Worm (Caenorhabditis elegans) whole organism, early embryonic: ENCODE results near the gene srh-264.

Experiments
- B0310.2 ChIP-seq: sonication (generic microtip); optimal IDR thresholded peaks from 2 replicates; lab custom pipeline; 2016; ENCODE audit warnings: mild to moderate bottlenecking, missing genetic modification characterization, missing compliant biosample characterization
- F13C5.2 ChIP-seq: sonication (generic microtip); optimal IDR thresholded peaks from 2 replicates; lab custom pipeline; 2017; ENCODE audit warnings: mild to moderate bottlenecking, missing genetic modification characterization, inconsistent platforms, missing compliant biosample characterization
- aly-1 ChIP-seq: sonication (generic microtip); optimal IDR thresholded peaks from 2 replicates; lab custom pipeline; 2016; ENCODE audit warnings: missing genetic modification characterization, missing compliant biosample characterization
- ama-1 ChIP-seq: fragments of 150-350 bp; optimal IDR thresholded peaks from 2 replicates; lab custom pipeline; 2014
- ceh-13 ChIP-seq: fragments of 200-800 bp; sonication (Bioruptor generic); optimal IDR thresholded peaks from 2 replicates; lab custom pipeline; 2018; ENCODE audit warnings: mild to moderate bottlenecking, missing genetic modification characterization, missing compliant biosample characterization
- ceh-36 ChIP-seq: sonication (generic microtip); optimal IDR thresholded peaks from 2 replicates; lab custom pipeline; 2016; ENCODE audit warnings: missing genetic modification characterization, inconsistent platforms, missing compliant biosample characterization
- ets-7 ChIP-seq: sonication (generic microtip); optimal IDR thresholded peaks from 2 replicates; lab custom pipeline; 2016; ENCODE audit warnings: missing genotype, missing genetic modification characterization, missing compliant biosample characterization
- flt-1 ChIP-seq: fragments of 200-800 bp; sonication (Bioruptor generic); IDR thresholded peaks from 2 replicates; pipeline ENCODE4 v1.3.6; 2022; ENCODE audit warnings: missing genetic modification characterization, missing compliant biosample characterization
- hmbx-1 ChIP-seq: sonication (generic microtip); optimal IDR thresholded peaks from 2 replicates; lab custom pipeline; 2016; ENCODE audit warnings: mild to moderate bottlenecking, missing genetic modification characterization, missing compliant biosample characterization
- hmg-4 ChIP-seq: fragments of 200-800 bp; sonication (Bioruptor generic); optimal IDR thresholded peaks from 2 replicates; lab custom pipeline; 2018; ENCODE audit warnings: mild to moderate bottlenecking, missing genetic modification characterization, missing compliant biosample characterization
- hnd-1 ChIP-seq: sonication (generic microtip); optimal IDR thresholded peaks from 2 replicates; lab custom pipeline; 2016; ENCODE audit warnings: missing genetic modification characterization, missing compliant biosample characterization
- pes-1 ChIP-seq: fragments of 200-800 bp; sonication (Bioruptor generic); IDR thresholded peaks from 2 replicates; pipeline ENCODE4 v1.3.6; 2022; ENCODE audit warnings: missing genetic modification reagents, missing genetic modification characterization, missing compliant biosample characterization
- scrt-1 ChIP-seq: fragments of 200-800 bp; sonication (Bioruptor generic); IDR thresholded peaks from 2 replicates; pipeline ENCODE4 v1.3.6; 2022; ENCODE audit warnings: missing genetic modification characterization, missing compliant biosample characterization
- sea-1 ChIP-seq: fragments of 200-800 bp; sonication (Bioruptor generic); conservative IDR thresholded peaks from 2 replicates; pipeline ENCODE4 v1.3.6; 2022; ENCODE audit warnings: missing genetic modification characterization, missing compliant biosample characterization
- tbx-11 ChIP-seq: fragments of 200-800 bp; sonication (Bioruptor generic); IDR thresholded peaks from 2 replicates; pipeline ENCODE4 v1.3.6; 2022; ENCODE audit warnings: missing genetic modification characterization, missing compliant biosample characterization
- tbx-37 ChIP-seq: fragments of 200-800 bp; sonication (Bioruptor generic); conservative IDR thresholded peaks from 2 replicates; pipeline ENCODE4 v1.3.6; 2022; ENCODE audit warnings: missing genetic modification reagents, missing genetic modification characterization, missing compliant biosample characterization
- tra-4 ChIP-seq: sonication (generic microtip); optimal IDR thresholded peaks from 2 replicates; lab custom pipeline; 2017; ENCODE audit warnings: missing genetic modification characterization, missing compliant biosample characterization

The srh-264 gene

DNA sequence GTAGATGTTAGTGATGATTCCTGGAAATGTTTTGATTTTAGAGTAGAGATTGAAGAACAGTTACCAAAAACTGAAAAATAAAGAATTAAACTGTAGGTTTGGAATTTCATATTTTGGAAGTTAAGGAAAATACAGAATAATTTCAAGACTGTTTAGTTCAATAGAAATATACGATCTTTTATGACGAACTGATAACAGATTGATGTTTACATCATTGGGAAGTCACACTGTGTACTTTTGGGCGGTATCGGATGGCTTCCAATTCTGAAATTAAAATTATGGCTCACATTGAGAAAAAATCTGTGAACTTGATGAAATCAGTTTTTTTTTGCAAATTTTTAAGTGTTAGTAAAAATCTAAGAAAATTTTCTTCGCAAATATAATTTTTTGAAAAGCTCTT lies 18.5 kb downstream of the srh-264 start, which contains the start of gene T26H5.8:
Gene T26H5.8 (minus strand): TSS at position 270 of the 400 bp plus-strand sequence.
- TF ChIP-seq tbx-11 (GFP tag; lab: Robert Waterston, UW) (no peak), ceh-13 (no peak), tbx-37 (no peak), aly-1 (tag; lab: Kevin White, UChicago) (no peak), sea-1 (GFP tag; lab: Robert Waterston, UW) (no peak), hmbx-1 (no peak), pes-1 (GFP tag; lab: Robert Waterston, UW) (no peak), tra-4 (tag; lab: Kevin White, UChicago) (no peak), hnd-1 (tag; lab: Kevin White, UChicago) (no peak), F13C5.2 (tag; lab: Kevin White, UChicago) (no peak), ets-7 (tag; lab: Kevin White, UChicago) (no peak), ceh-36 (tag; lab: Kevin White, UChicago) (no peak), flt-1 (GFP tag; lab: Robert Waterston, UW) (no peak), hmg-4 (GFP tag; lab: Kevin White, UChicago) (no peak), B0310.2 (tag; lab: Kevin White, UChicago) (no peak), scrt-1 (GFP tag; lab: Robert Waterston, UW) (no peak)

- TF ChIP-seq flt-1 (GFP tag; lab: Robert Waterston, UW) (no peak), ets-7 (tag; lab: Kevin White, UChicago) (no peak), ceh-13 (no peak), tbx-37 (no peak), ama-1 (lab: Kevin White, UChicago) (no peak), hmbx-1 (no peak), pes-1 (GFP tag; lab: Robert Waterston, UW) (no peak), scrt-1 (GFP tag; lab: Robert Waterston, UW) (no peak)
These were observed 20.7 kb downstream of the srh-264 start for ce11 chrV:15434647-15435046.

DNA sequence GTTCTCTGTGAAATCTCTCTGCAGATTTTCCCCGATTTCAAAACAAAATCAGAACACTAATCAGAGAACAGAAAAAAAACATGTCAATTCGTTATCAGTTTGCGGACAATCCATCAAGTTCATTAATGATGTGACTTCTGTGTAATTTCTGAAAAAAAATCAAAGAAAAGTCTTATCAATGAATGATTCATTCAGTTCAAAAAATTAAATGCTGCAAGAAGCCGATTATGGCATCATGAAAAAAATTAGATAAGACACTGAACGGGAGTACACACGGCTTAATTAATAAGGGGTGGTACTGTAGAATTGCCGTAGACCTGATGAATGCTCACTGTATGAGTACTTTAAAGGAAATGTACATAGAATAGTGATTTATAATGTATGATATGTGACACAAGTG lies 22.2 kb downstream of the srh-264 start:
- TF ChIP-seq sea-1 (GFP tag; lab: Robert Waterston, UW) (no peak), pes-1 (GFP tag; lab: Robert Waterston, UW) (no peak), hnd-1 (tag; lab: Kevin White, UChicago) (no peak), flt-1 (GFP tag; lab: Robert Waterston, UW) (no peak), aly-1 (tag; lab: Kevin White, UChicago) (no peak), F13C5.2 (tag; lab: Kevin White, UChicago) (no peak), ceh-36 (tag; lab: Kevin White, UChicago) (no peak), ceh-13 (no peak), hmbx-1 (no peak), scrt-1 (GFP tag; lab: Robert Waterston, UW) (no peak), tbx-37 (no peak), ama-1 (lab: Kevin White, UChicago) (no peak), ets-7 (tag; lab: Kevin White, UChicago) (no peak), hmg-4 (GFP tag; lab: Kevin White, UChicago) (no peak), tbx-11 (GFP tag; lab: Robert Waterston, UW) (no peak), B0310.2 (tag; lab: Kevin White, UChicago) (no peak), tra-4 (tag; lab: Kevin White, UChicago) (no peak)

DNA sequence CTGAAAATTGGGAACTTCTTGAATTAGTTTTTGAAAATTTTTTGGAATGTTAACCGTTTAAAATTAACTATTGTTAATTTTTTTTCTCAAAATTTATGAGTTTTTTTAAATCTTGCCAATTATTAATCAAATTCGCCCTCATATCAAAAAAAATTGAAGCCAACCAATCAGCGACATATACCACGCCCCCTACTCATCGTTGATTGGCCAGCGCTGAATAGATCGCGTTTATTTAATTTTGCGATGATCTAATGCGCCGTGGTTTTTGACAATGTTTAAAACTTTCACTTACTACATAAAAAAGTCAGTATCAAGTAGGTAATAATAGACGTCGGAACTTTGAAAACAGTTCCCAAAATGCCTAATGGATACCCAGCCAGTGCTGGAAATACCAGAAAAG lies 28.4 kb downstream of the srh-264 start:
- TF ChIP-seq tbx-37 = no peak
- no peak for TF ChIP-seq ama-1 (lab: Kevin White, UChicago)
- no peak for TF ChIP-seq ceh-13
- TF ChIP-seq scrt-1 (GFP tag; lab: Robert Waterston, UW) = no peak
- no peak for TF ChIP-seq ets-7 (tag; lab: Kevin White, UChicago)

DNA sequence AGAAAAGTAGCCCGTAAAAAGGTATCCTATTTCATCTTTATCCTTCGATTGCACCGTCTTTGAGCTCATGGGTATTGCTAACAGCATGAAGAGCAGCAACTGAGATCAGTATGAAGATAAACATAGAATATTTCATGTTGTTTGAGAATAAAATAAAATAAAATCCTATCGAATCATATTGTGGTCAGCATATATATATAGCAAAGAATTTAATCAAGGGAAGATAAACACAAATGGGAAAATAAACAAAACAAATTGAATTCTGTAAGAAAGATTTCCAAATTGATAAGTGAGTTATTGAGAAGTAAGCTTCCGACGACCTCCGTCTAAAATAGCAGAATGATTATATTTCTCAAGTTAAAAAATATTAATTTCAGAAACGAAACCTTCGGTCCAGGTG lies 29.8 kb downstream of the srh-264 start, which contains the start of gene T26H5.10:
Gene T26H5.10 (minus strand): TSS at position 101 of the 400 bp plus-strand sequence.
- no peak for TF ChIP-seq hmbx-1
- TF ChIP-seq scrt-1 (GFP tag; lab: Robert Waterston, UW) = no peak
- no peak for TF ChIP-seq hnd-1 (tag; lab: Kevin White, UChicago)
- no peak for TF ChIP-seq aly-1 (tag; lab: Kevin White, UChicago)
- no peak for TF ChIP-seq tbx-11 (GFP tag; lab: Robert Waterston, UW)
- TF ChIP-seq hmg-4 (GFP tag; lab: Kevin White, UChicago) = no peak
- TF ChIP-seq tbx-37 = no peak
- no peak for TF ChIP-seq pes-1 (GFP tag; lab: Robert Waterston, UW)
- TF ChIP-seq ceh-36 (tag; lab: Kevin White, UChicago) = no peak
- TF ChIP-seq ceh-13 = no peak
- TF ChIP-seq sea-1 (GFP tag; lab: Robert Waterston, UW) = no peak
- TF ChIP-seq B0310.2 (tag; lab: Kevin White, UChicago) = no peak
- no peak for TF ChIP-seq flt-1 (GFP tag; lab: Robert Waterston, UW)
- no peak for TF ChIP-seq tra-4 (tag; lab: Kevin White, UChicago)

DNA sequence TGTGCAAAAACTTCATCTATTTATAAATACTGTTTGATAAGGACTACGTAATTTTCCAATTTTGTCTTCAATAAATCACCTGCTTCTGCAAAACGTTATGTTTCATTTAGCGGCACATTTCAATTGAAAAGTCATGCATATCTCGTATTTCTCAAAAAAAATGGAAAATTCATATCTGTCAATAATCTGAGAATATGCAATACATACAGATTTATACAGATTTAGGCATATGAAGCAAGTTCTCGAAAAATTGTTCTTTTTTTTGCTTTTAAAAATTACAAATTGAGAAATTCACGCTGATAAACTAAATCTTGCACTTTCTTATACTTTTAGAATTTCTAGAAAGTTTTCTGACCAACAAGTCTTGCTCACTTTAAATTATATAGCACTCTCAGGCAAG lies 30.2 kb downstream of the srh-264 start, which contains the start of gene T26H5.11:
Gene T26H5.11 (minus strand): TSS at position 101 of the 400 bp plus-strand sequence.
- TF ChIP-seq ceh-36 (tag; lab: Kevin White, UChicago) (no peak), sea-1 (GFP tag; lab: Robert Waterston, UW) (no peak), hmg-4 (GFP tag; lab: Kevin White, UChicago) (no peak), aly-1 (tag; lab: Kevin White, UChicago) (no peak), tra-4 (tag; lab: Kevin White, UChicago) (no peak), tbx-11 (GFP tag; lab: Robert Waterston, UW) (no peak), scrt-1 (GFP tag; lab: Robert Waterston, UW) (no peak), ets-7 (tag; lab: Kevin White, UChicago) (no peak), hnd-1 (tag; lab: Kevin White, UChicago) (no peak), B0310.2 (tag; lab: Kevin White, UChicago) (no peak), hmbx-1 (no peak), ceh-13 (no peak), flt-1 (GFP tag; lab: Robert Waterston, UW) (no peak), ama-1 (lab: Kevin White, UChicago) (no peak), pes-1 (GFP tag; lab: Robert Waterston, UW) (no peak), tbx-37 (no peak), F13C5.2 (tag; lab: Kevin White, UChicago) (no peak)

DNA sequence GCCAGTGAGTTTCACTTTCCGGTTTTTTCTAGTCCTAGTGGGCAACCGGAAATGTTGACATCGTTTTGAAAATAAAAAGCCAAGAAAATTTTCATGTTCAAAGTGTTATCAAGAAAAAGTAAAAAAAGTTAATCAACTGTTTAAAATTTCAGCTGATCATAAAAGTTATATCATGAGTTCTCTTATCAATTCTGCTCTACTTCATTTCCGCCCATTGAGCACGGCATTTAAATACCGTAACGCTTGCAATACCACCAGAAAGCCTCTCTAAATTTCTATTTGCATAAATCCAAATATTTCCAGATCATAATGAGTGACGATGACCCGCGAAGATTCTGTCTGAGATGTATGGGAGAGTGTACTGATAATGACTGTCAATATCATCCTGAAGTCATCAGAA lies 30.7 kb downstream of the srh-264 start, which contains the start of gene T26H5.9:
Gene T26H5.9 (plus strand): TSS at position 302 of the 400 bp plus-strand sequence.
- no peak for TF ChIP-seq ets-7 (tag; lab: Kevin White, UChicago)
- no peak for TF ChIP-seq ama-1 (lab: Kevin White, UChicago)
- TF ChIP-seq hnd-1 (tag; lab: Kevin White, UChicago) = no peak
